Worm (Caenorhabditis elegans) whole organism, L4 larva: ENCODE results near the gene Y62E10A.24.

Source experiments
- D1046.2 ChIP-seq: fragments of 200-800 bp; sonication (Bioruptor generic); IDR thresholded peaks from 2 replicates; pipeline ENCODE4 v1.3.6; 2022; ENCODE audit warnings: missing genetic modification characterization, missing compliant biosample characterization
- F26F4.8 ChIP-seq: fragments of 200-800 bp; sonication (Bioruptor generic); conservative IDR thresholded peaks from 2 replicates; pipeline ENCODE4 v1.3.6; 2022; ENCODE audit warnings: missing genetic modification characterization, missing compliant biosample characterization
- F44E2.7 ChIP-seq: fragments of 200-800 bp; sonication (Bioruptor generic); IDR thresholded peaks from 2 replicates; pipeline ENCODE4 v2.1.2; 2022; ENCODE audit warnings: missing genetic modification characterization, missing compliant biosample characterization
- F49E8.2 ChIP-seq: sonication (generic microtip); optimal IDR thresholded peaks from 2 replicates; lab custom pipeline; 2016; ENCODE audit warnings: missing compliant biosample characterization, mild to moderate bottlenecking, missing genetic modification characterization, borderline replicate concordance
- T26A8.4 ChIP-seq: fragments of 200-800 bp; sonication (Bioruptor generic); IDR thresholded peaks from 2 replicates; pipeline ENCODE4 v1.3.6; 2022; ENCODE audit warnings: missing genetic modification characterization, missing compliant biosample characterization
- Y48G9A.11 ChIP-seq: fragments of 200-800 bp; sonication (Bioruptor generic); IDR thresholded peaks from 2 replicates; pipeline ENCODE4 v1.3.6; 2022; ENCODE audit warnings: missing genetic modification reagents, missing genetic modification characterization, missing compliant biosample characterization
- ZK337.2 ChIP-seq: fragments of 200-800 bp; sonication (Bioruptor generic); IDR thresholded peaks from 2 replicates; pipeline ENCODE4 v1.3.6; 2022; ENCODE audit warnings: missing genetic modification reagents, missing genetic modification characterization, missing compliant biosample characterization
- aha-1 ChIP-seq: fragments of 150-350 bp; peaks from one replicate; lab custom pipeline; 2014; ENCODE audit warnings: missing biosample characterization, missing genetic modification characterization
- ceh-20 ChIP-seq: fragments of 200-800 bp; sonication (Bioruptor generic); IDR thresholded peaks from 2 replicates; pipeline ENCODE4 v1.3.6; 2022; ENCODE audit warnings: missing genetic modification reagents, missing genetic modification characterization, missing compliant biosample characterization
- ceh-62 ChIP-seq: sonication (generic microtip); optimal IDR thresholded peaks from 2 replicates; lab custom pipeline; 2017; ENCODE audit warnings: missing biosample characterization, missing genetic modification characterization
- ceh-82 ChIP-seq: sonication (generic microtip); optimal IDR thresholded peaks from 2 replicates; lab custom pipeline; 2017; ENCODE audit warnings: missing biosample characterization, missing genetic modification characterization
- ces-1 ChIP-seq: fragments of 150-350 bp; sonication (generic microtip); optimal IDR thresholded peaks from 4 replicates; lab custom pipeline; 2014; ENCODE audit warnings: missing biosample characterization, missing genetic modification reagents, missing genetic modification characterization
- ctbp-1 ChIP-seq: fragments of 200-800 bp; sonication (Bioruptor generic); IDR thresholded peaks from 2 replicates; pipeline ENCODE4 v1.3.6; 2022; ENCODE audit warnings: missing genetic modification reagents, missing genetic modification characterization, missing compliant biosample characterization
- daf-12 ChIP-seq: fragments of 150-350 bp; optimal IDR thresholded peaks from 2 replicates; lab custom pipeline; 2014; ENCODE audit warnings: missing biosample characterization, missing genetic modification reagents, missing genetic modification characterization
- daf-19 ChIP-seq: fragments of 200-800 bp; sonication (Bioruptor generic); conservative IDR thresholded peaks from 2 replicates; pipeline ENCODE4 v1.3.6; 2022; ENCODE audit warnings: missing genetic modification characterization, missing compliant biosample characterization
- dmd-6 ChIP-seq: fragments of 200-800 bp; sonication (Bioruptor generic); IDR thresholded peaks from 2 replicates; pipeline ENCODE4 v1.3.6; 2022; ENCODE audit warnings: missing genetic modification reagents, missing genetic modification characterization, missing compliant biosample characterization
- dmd-8 ChIP-seq: fragments of 200-800 bp; sonication (Bioruptor generic); IDR thresholded peaks from 2 replicates; pipeline ENCODE4 v1.3.6; 2022; ENCODE audit warnings: missing genetic modification characterization, missing compliant biosample characterization
- duxl-1 ChIP-seq: sonication (generic microtip); optimal IDR thresholded peaks from 2 replicates; lab custom pipeline; 2016; ENCODE audit warnings: mild to moderate bottlenecking, missing genetic modification characterization, moderate library complexity, missing compliant biosample characterization; ENCODE audit not compliant: poor library complexity
- egl-43 ChIP-seq: fragments of 200-800 bp; sonication (Bioruptor generic); IDR thresholded peaks from 2 replicates; pipeline ENCODE4 v1.3.6; 2022; ENCODE audit warnings: missing genetic modification reagents, missing genetic modification characterization, missing compliant biosample characterization
- hlh-11 ChIP-seq: fragments of 200-800 bp; sonication (Bioruptor generic); optimal IDR thresholded peaks from 2 replicates; lab custom pipeline; 2018; ENCODE audit warnings: mild to moderate bottlenecking, missing genetic modification characterization, missing compliant biosample characterization
- hmg-1.1 ChIP-seq: fragments of 200-800 bp; sonication (Bioruptor generic); IDR thresholded peaks from 2 replicates; pipeline ENCODE4 v1.3.6; 2022; ENCODE audit warnings: missing genetic modification reagents, missing genetic modification characterization, missing compliant biosample characterization
- jun-1 ChIP-seq: fragments of 150-350 bp; optimal IDR thresholded peaks from 2 replicates; lab custom pipeline; 2014; ENCODE audit warnings: missing biosample characterization, missing genetic modification reagents, missing genetic modification characterization
- lim-7 ChIP-seq: fragments of 200-800 bp; sonication (Bioruptor generic); IDR thresholded peaks from 2 replicates; pipeline ENCODE4 v1.3.6; 2022; ENCODE audit warnings: missing genetic modification characterization, missing compliant biosample characterization
- lin-1 ChIP-seq: fragments of 200-800 bp; sonication (Bioruptor generic); IDR thresholded peaks from 2 replicates; pipeline ENCODE4 v1.3.6; 2022; ENCODE audit warnings: missing genetic modification reagents, missing genetic modification characterization, missing compliant biosample characterization
- lin-15B ChIP-seq: fragments of 150-350 bp; sonication (generic microtip); optimal IDR thresholded peaks from 3 replicates; lab custom pipeline; 2014; ENCODE audit warnings: missing biosample characterization, missing genetic modification characterization
- lin-29 ChIP-seq: fragments of 200-800 bp; sonication (Bioruptor generic); IDR thresholded peaks from 2 replicates; pipeline ENCODE4 v1.3.6; 2022; ENCODE audit warnings: missing genetic modification reagents, missing genetic modification characterization, missing compliant biosample characterization
- lir-3 ChIP-seq: sonication (generic microtip); optimal IDR thresholded peaks from 2 replicates; lab custom pipeline; 2016; ENCODE audit warnings: mild to moderate bottlenecking, missing genetic modification characterization, missing compliant biosample characterization
- lsy-2 ChIP-seq, 2 experiments: fragments of 150-350 bp in 1 of 2; sonication (generic microtip) in 1 of 2; optimal IDR thresholded peaks; 2 replicates each; lab custom pipeline; 2014 to 2017; ENCODE audit warnings: missing biosample characterization in 2 of 2, missing genetic modification characterization in 2 of 2
- mdt-29 ChIP-seq: fragments of 200-800 bp; sonication (Bioruptor generic); IDR thresholded peaks from 2 replicates; pipeline ENCODE4 v1.3.6; 2022; ENCODE audit warnings: missing genetic modification reagents, missing genetic modification characterization, missing compliant biosample characterization
- mep-1 ChIP-seq: fragments of 150-350 bp; sonication (generic microtip); optimal IDR thresholded peaks from 3 replicates; lab custom pipeline; 2014; ENCODE audit warnings: missing biosample characterization, missing genetic modification characterization
- nhr-76 ChIP-seq: fragments of 150-350 bp; optimal IDR thresholded peaks from 2 replicates; lab custom pipeline; 2014; ENCODE audit warnings: missing biosample characterization, missing genetic modification characterization
- php-3 ChIP-seq: fragments of 200-800 bp; sonication (Bioruptor generic); IDR thresholded peaks from 2 replicates; pipeline ENCODE4 v1.3.6; 2022; ENCODE audit warnings: missing genetic modification reagents, missing genetic modification characterization, missing compliant biosample characterization
- pqm-1 ChIP-seq: sonication (generic microtip); optimal IDR thresholded peaks from 2 replicates; lab custom pipeline; 2017; ENCODE audit warnings: missing biosample characterization, missing genetic modification characterization
- set-16 ChIP-seq: fragments of 200-800 bp; sonication (Bioruptor generic); IDR thresholded peaks from 2 replicates; pipeline ENCODE4 v1.3.6; 2022; ENCODE audit warnings: missing genetic modification reagents, missing genetic modification characterization, missing compliant biosample characterization
- tag-97 ChIP-seq: fragments of 200-800 bp; sonication (Bioruptor generic); IDR thresholded peaks from 2 replicates; pipeline ENCODE4 v1.3.6; 2022; ENCODE audit warnings: missing genetic modification characterization, missing compliant biosample characterization
- unc-130 ChIP-seq: sonication (generic microtip); optimal IDR thresholded peaks from 2 replicates; lab custom pipeline; 2016; ENCODE audit warnings: missing genetic modification reagents, missing genetic modification characterization, missing compliant biosample characterization
- zag-1 ChIP-seq: fragments of 150-350 bp; optimal IDR thresholded peaks from 2 replicates; lab custom pipeline; 2014; ENCODE audit warnings: missing biosample characterization, missing genetic modification characterization
- zfp-2 ChIP-seq: sonication (generic microtip); optimal IDR thresholded peaks from 2 replicates; lab custom pipeline; 2016; ENCODE audit warnings: mild to moderate bottlenecking, missing genetic modification characterization, missing compliant biosample characterization
- zfp-3 ChIP-seq: fragments of 200-800 bp; sonication (Bioruptor generic); conservative IDR thresholded peaks from 2 replicates; pipeline ENCODE4 v1.3.6; 2022; ENCODE audit warnings: missing genetic modification reagents, missing genetic modification characterization, missing compliant biosample characterization

The Y62E10A.24 gene

DNA sequence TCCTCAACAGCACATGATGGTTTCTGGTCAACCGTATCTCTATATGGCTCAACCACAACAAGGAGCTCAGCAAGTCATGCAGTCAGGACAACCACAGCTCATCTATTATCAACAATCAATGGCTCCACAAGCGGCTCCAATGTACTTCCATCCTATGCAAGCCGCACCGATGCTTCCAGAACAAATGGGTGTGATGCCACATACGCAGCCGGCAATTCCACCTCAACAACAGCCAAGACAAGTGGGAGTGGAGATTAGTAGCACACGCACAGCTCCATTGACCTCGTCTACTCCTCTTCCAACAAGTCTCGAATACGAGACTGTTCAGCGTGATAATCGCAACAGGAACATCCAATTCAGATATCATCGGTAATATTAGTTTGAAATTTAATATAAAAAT is 16.5 kb upstream of the Y62E10A.24 start:
- TF ChIP-seq tag-97 (GFP tag; lab: Robert Waterston, UW) = no peak
- TF ChIP-seq nhr-76 = no peak
- no peak for TF ChIP-seq ceh-20 (GFP tag; lab: Robert Waterston, UW)
- TF ChIP-seq daf-12 (tag; lab: Kevin White, UChicago) = no peak
- no peak for TF ChIP-seq duxl-1 (tag; lab: Kevin White, UChicago)
- TF ChIP-seq daf-19 (GFP tag; lab: Robert Waterston, UW) = no peak
- TF ChIP-seq ces-1 (GFP tag; lab: Kevin White, UChicago) = no peak

DNA sequence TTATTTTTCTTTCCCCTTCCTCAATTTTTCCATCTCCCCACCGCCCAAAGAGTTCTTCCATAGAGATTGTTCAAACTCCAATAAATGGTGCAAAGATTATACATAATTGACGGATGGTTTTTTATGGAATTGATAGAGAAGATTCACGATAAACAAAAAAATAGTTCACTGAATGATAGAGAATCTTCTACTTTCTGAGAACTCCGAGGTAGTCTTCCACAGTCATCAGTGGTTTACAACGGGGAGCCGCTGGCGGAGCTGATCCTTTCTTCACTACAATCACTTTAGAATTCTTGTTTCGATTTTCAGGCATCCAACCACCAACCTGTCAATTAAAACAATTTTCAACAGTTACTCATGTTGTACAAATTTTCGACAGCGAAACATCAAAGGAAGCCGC is 14.5 kb upstream of the Y62E10A.24 start:
- TF ChIP-seq hlh-11 (tag; lab: Kevin White, UChicago) (no peak), ceh-20 (GFP tag; lab: Robert Waterston, UW) (no peak), lin-1 (GFP tag; lab: Robert Waterston, UW) (no peak), ZK337.2 (GFP tag; lab: Robert Waterston, UW) (no peak), hmg-1.1 (GFP tag; lab: Robert Waterston, UW) (no peak), mep-1 (tag; lab: Kevin White, UChicago) (no peak), jun-1 (tag; lab: Kevin White, UChicago) (no peak), lim-7 (GFP tag; lab: Robert Waterston, UW) (no peak)

DNA sequence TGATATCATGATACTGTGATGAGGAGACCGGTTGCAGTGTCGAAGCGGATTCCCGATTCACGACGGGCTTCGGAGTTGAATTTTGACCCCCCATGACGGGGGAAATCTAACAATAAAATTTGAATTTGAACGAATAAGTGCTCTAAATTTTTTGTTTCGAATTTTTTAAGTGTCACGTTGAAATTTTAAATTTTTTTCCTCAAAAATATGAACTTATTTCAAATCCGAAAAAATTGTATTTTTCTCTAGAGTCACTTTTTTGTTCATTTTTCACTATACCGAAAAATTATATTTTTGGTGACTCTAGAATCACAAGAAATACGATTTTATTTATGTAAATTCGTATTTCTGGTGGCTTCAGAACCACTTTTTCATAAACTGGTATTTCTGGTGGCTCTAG is 12.0 kb upstream of the Y62E10A.24 start, which contains the start of gene W02A2.8:
TSS of gene W02A2.8 (minus strand) at position 101 of the 400 bp plus-strand sequence.
- TF ChIP-seq aha-1 (tag; lab: Kevin White, UChicago) (no peak), dmd-6 (GFP tag; lab: Robert Waterston, UW) (no peak), ZK337.2 (GFP tag; lab: Robert Waterston, UW) (0 out of 2 replicates have a peak, but pooled peaks have one; percentile 11)
- TF ChIP-seq, all 104 proteins: peak for 1

DNA sequence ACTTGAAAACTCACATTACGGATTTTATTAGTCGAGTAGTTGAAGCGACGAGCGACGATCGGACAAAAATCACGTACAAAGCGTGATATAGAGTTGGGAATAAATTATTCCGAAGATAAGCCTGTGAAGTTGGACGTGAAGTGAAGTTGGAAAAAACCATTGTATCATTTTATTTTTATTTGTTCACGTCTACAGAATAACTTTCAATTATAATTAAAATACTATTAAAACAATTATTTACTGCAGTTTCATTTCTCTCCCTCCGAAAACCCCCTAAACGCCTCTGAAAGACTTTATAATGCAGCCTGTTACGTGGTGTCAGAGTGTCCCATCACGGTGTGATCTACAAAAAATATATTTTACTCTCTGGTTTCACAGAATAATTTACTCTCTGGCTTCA is 10.4 kb upstream of the Y62E10A.24 start, which contains the start of gene Y62E10A.3:
TSS of gene Y62E10A.3 (minus strand) at position 101 of the 400 bp plus-strand sequence.
- TF ChIP-seq egl-43 (GFP tag; lab: Robert Waterston, UW) (no peak), T26A8.4 (GFP tag; lab: Robert Waterston, UW) (no peak), lir-3 (tag; lab: Kevin White, UChicago) (no peak), lsy-2 (tag; optimal IDR thresholded peaks at IDR 0.05; lab: Kevin White, UChicago) (no peak), daf-12 (tag; lab: Kevin White, UChicago) (no peak), ceh-82 (tag; lab: Kevin White, UChicago) (no peak), D1046.2 (GFP tag; lab: Robert Waterston, UW) (no peak), F49E8.2 (tag; lab: Kevin White, UChicago) (no peak), pqm-1 (tag; lab: Kevin White, UChicago) (no peak), F26F4.8 (GFP tag; lab: Robert Waterston, UW) (no peak), lin-15B (tag; lab: Kevin White, UChicago) (no peak), zfp-2 (tag; lab: Kevin White, UChicago) (no peak)

DNA sequence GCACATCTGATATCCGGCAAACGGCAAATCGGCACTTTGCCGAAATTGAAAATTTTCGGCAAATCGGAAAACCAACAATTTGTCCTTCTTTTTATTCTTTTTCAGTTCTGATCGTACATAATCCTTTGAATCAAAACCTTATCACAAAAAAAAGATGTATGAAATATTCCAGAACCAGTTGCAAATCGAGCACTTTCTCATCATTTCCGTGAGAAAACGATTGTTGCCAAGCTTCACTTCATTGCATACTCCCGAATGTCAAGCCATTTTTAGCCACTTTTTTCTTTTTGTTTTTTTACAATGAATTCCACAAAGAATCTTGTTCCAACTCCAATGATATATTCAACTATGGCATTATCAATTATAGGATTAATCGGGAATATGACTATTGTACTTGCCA is 5.6 kb upstream of the Y62E10A.24 start, which contains the start of gene srsx-25:
TSS of gene srsx-25 (plus strand) at position 301 of the 400 bp plus-strand sequence.
- peak; percentile 79 for TF ChIP-seq aha-1 (tag; lab: Kevin White, UChicago)
- TF ChIP-seq ces-1 (GFP tag; lab: Kevin White, UChicago) = no peak
- no peak for TF ChIP-seq F44E2.7 (GFP tag; lab: Robert Waterston, UW)
- no peak for TF ChIP-seq zfp-3 (GFP tag; lab: Robert Waterston, UW)
- TF ChIP-seq, all 104 proteins: peak for 1

DNA sequence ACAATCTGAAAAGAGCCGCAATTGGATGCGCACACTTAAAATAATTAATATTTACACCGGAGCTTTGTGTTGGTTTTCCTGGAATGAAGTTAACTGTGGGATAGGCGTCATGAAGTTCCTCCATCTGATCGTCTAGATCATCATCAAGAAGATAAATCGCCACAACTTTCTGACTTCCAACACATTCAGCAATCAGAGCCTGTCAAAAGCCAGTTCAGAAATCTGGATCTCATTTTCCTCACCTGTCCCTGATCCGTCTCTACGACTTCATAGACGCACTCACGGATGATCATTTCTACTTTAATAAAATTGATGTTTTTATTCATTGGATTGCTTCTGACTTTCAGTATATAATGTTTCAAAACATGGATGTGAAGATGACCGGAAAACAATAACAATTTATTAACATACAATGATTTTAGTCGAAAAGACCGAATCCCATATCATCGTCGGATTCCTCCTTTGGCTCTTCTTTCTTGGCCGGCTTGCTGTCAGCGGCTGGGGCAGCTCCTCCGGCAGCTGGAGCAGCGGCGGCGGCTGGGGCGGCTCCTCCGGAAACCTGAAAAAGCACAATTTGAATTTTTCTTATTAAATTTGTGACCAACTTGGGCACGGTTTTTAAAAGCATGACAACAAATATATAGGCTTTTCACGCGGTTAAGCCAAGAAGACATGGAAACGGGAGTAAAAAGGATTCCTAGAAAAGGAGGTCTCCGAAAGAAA is 1.2 kb upstream of the Y62E10A.24 start, which contains the start of gene agt-1:
TSS of gene agt-1 (minus strand) at position 293 of the 723 bp plus-strand sequence.
- TF ChIP-seq unc-130 (no peak), lin-29 (GFP tag; lab: Robert Waterston, UW) (no peak), Y48G9A.11 (GFP tag; lab: Robert Waterston, UW) (0 out of 2 replicates have a peak, but pooled peaks have one; percentile 17), ceh-62 (tag; lab: Kevin White, UChicago) (no peak), ctbp-1 (GFP tag; lab: Robert Waterston, UW) (0 out of 2 replicates have a peak, but pooled peaks have one; percentile 47), mdt-29 (GFP tag; lab: Robert Waterston, UW) (0 out of 2 replicates have a peak, but pooled peaks have one; percentile 44), set-16 (GFP tag; lab: Robert Waterston, UW) (peak; percentile 95), daf-19 (GFP tag; lab: Robert Waterston, UW) (no peak), dmd-8 (GFP tag; lab: Robert Waterston, UW) (0 out of 2 replicates have a peak, but pooled peaks have one; percentile 19), php-3 (GFP tag; lab: Robert Waterston, UW) (no peak), aha-1 (tag; lab: Kevin White, UChicago) (peak; percentile 28), F49E8.2 (tag; lab: Kevin White, UChicago) (peak; percentile 38), zag-1 (tag; lab: Kevin White, UChicago) (no peak)
